Worm (Caenorhabditis elegans) whole organism, midembryonic: Measurements from ENCODE around the gene spon-1.

Experiments
- T22C8.4 ChIP-seq: fragments of 200-800 bp; sonication (Bioruptor generic); IDR thresholded peaks from 2 replicates; pipeline ENCODE4 v1.3.6; 2022; ENCODE audit warnings: missing genetic modification characterization, missing compliant biosample characterization
- cog-1 ChIP-seq: sonication (generic microtip); optimal IDR thresholded peaks from 2 replicates; lab custom pipeline; 2016; ENCODE audit warnings: missing genetic modification characterization, missing compliant biosample characterization
- flt-1 ChIP-seq: fragments of 200-800 bp; sonication (Bioruptor generic); IDR thresholded peaks from 2 replicates; pipeline ENCODE4 v1.3.6; 2022; ENCODE audit warnings: missing genetic modification characterization, missing compliant biosample characterization
- klf-2 ChIP-seq: fragments of 200-800 bp; sonication (Bioruptor generic); conservative IDR thresholded peaks from 2 replicates; pipeline ENCODE4 v1.3.6; 2022; ENCODE audit warnings: missing genetic modification reagents, missing genetic modification characterization, missing compliant biosample characterization
- med-1 ChIP-seq: sonication (generic microtip); optimal IDR thresholded peaks from 2 replicates; lab custom pipeline; 2017; ENCODE audit warnings: missing genetic modification characterization, mild to moderate bottlenecking, missing compliant biosample characterization, antibody characterized with exemption, missing genetic modification reagents; ENCODE audit not compliant: insufficient read depth
- ref-1 ChIP-seq: fragments of 200-800 bp; sonication (Bioruptor generic); conservative IDR thresholded peaks from 2 replicates; pipeline ENCODE4 v1.3.6; 2022; ENCODE audit warnings: missing genetic modification reagents, missing genetic modification characterization, missing compliant biosample characterization
- tab-1 ChIP-seq: fragments of 200-800 bp; sonication (Bioruptor generic); IDR thresholded peaks from 2 replicates; pipeline ENCODE4 v1.3.6; 2022; ENCODE audit warnings: missing genetic modification characterization, missing compliant biosample characterization
- ztf-23 ChIP-seq: fragments of 200-800 bp; sonication (Bioruptor generic); IDR thresholded peaks from 2 replicates; pipeline ENCODE4 v1.3.6; 2022; ENCODE audit warnings: missing genetic modification reagents, missing genetic modification characterization, missing compliant biosample characterization
- ztf-29 ChIP-seq: fragments of 200-800 bp; sonication (Bioruptor generic); IDR thresholded peaks from 2 replicates; pipeline ENCODE4 v1.3.6; 2022; ENCODE audit warnings: missing genetic modification reagents, missing genetic modification characterization, missing compliant biosample characterization

spon-1 gene

ce11 chrII:7126457-7126856 lies 10.1 kb downstream of the spon-1 start, which contains the start of gene F10E7.1:
F10E7.1 (plus strand) TSS chrII:7126757.
- TF ChIP-seq ztf-23 = no peak
- TF ChIP-seq cog-1 (tag; lab: Kevin White, UChicago) = no peak

DNA sequence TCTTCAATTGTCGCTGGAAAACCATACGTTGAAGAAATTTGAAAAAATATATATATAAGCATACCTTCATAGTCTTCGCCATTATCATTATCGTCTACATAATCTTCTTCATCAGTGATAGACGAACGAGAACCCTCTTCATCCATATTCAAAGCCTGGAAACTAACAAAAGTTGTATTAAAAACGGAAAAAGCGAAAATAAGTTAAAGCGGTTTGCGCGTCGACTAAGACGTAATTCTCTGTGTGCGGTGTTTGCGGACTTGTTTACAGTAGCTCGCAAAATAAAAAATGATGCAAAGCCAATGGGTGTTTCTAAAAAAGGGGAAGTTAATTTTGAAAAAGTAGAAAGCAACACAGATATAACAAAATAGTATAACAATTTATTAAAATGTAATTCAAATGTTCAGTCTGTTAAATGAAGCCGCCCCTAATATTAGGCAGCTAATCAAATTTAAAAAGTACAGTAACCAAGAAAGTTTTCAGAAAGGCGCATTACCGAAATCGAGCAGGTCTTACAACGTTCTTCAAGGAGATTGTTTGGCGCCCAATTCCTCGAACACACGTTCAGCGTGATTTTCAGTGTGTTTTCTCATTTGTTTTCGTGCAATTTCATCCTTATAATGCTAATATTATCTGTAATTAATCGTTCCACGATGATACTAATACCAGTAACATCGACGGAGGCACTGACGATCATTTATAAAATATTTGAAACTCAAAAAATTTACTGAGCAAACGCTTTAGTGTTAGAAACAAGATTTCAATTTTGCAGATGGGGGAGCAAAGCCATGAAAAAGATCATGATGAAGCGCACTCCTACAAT lies 15.7 kb downstream of the spon-1 start, which contains the start of the genes T07F8.4 and gld-3:
Gene T07F8.4 (minus strand): TSS at position 162 of the 823 bp plus-strand sequence.
Gene gld-3 (plus strand): TSS at position 773 of the 823 bp plus-strand sequence.
- no peak for TF ChIP-seq T22C8.4 (GFP tag; lab: Robert Waterston, UW)
- TF ChIP-seq klf-2 (GFP tag; lab: Robert Waterston, UW) = no peak
- TF ChIP-seq ref-1 (GFP tag; lab: Robert Waterston, UW) = no peak
- TF ChIP-seq ztf-29 = no peak
- TF ChIP-seq flt-1 (GFP tag; lab: Robert Waterston, UW) = no peak
- TF ChIP-seq tab-1 (GFP tag; lab: Robert Waterston, UW) = no peak
- no peak for TF ChIP-seq cog-1 (tag; lab: Kevin White, UChicago)
- TF ChIP-seq ztf-23 = no peak
- TF ChIP-seq med-1 (GFP tag; lab: Kevin White, UChicago) = no peak

DNA sequence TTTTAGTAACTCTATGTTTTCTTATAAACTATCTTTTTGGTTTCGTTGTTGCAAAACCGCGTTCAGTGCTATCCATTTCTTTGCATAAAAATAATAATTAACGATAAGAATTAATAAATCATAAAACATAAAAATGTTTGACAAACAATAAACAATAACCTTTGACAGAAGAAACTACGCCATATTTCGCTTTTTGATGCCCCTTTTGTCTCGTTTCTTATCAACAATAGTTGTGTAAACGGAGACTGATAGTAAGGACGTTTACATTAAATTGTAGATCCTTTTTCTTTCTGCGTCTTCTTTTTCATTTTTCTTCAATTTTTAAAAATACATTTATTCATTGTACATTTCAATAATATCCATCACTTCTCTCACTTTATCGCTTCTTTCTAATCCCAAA lies 22.7 kb downstream of the spon-1 start:
- TF ChIP-seq ztf-29 (no peak), T22C8.4 (GFP tag; lab: Robert Waterston, UW) (no peak), med-1 (GFP tag; lab: Kevin White, UChicago) (no peak)

DNA sequence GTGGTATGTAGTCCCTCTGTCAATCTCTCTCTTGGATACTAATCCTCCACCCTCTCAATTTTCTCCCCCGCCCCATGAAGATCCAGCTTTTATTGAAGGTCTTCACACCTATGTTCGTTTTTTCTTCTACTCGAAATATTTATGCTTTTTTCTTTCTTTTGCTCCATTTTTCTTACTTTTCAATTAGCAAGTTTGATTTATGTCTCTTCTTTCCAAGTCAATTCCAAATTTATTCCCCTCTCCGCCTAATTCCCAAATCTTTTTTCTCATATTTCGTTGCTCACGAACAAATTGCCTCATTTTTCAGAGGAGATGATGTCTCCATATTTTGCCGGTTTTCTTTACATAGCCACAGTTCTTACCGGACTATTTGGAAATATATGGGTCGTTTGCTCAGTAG lies 27.9 kb downstream of the spon-1 start, which contains the start of gene npr-31:
Gene npr-31 (plus strand): TSS at position 301 of the 400 bp plus-strand sequence.
- TF ChIP-seq med-1 (GFP tag; lab: Kevin White, UChicago) (no peak), ref-1 (GFP tag; lab: Robert Waterston, UW) (no peak), tab-1 (GFP tag; lab: Robert Waterston, UW) (no peak), ztf-29 (no peak), T22C8.4 (GFP tag; lab: Robert Waterston, UW) (no peak), cog-1 (tag; lab: Kevin White, UChicago) (no peak)

DNA sequence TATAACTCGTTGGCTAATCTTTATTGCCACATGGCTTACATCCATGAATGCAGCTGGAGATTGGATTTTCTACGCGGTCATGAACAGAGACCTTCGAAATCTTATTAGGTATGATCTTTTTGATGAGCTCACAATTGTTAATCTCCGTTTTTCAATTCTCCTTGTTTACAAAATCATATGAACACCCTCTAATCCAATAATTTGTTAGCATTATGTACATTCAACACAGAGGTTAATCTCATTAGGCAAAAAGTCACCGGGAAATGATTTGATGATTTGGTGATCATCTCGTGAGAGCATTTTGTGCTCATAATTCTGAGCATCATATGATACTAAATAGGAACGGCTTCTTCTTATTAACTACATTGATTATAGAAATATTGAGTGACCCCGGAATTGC lies 29.9 kb downstream of the spon-1 start:
- TF ChIP-seq tab-1 (GFP tag; lab: Robert Waterston, UW) (no peak), ztf-29 (no peak), T22C8.4 (GFP tag; lab: Robert Waterston, UW) (no peak), ztf-23 (no peak), flt-1 (GFP tag; lab: Robert Waterston, UW) (no peak), med-1 (GFP tag; lab: Kevin White, UChicago) (no peak)

DNA sequence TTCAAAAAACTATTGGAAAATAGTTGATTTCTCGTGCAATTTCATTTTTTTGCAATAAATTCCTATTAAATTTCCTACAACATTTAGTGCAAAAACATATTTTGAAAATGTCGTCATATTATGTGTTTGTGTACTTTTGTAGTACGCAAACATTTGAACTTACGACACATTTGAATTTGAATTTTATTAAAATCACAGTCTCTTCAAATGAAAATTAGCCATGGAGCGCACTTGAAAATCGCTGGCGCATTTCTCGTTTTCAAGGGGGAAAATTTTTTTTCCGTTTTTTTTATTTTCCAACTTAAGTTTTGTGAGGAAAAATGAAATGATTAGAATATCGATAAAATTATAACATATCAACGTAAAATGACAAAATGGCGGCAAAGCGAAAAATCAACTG lies 31.2 kb downstream of the spon-1 start:
- TF ChIP-seq tab-1 (GFP tag; lab: Robert Waterston, UW) (no peak), cog-1 (tag; lab: Kevin White, UChicago) (no peak), T22C8.4 (GFP tag; lab: Robert Waterston, UW) (no peak), ztf-29 (no peak), med-1 (GFP tag; lab: Kevin White, UChicago) (no peak), flt-1 (GFP tag; lab: Robert Waterston, UW) (no peak), ref-1 (GFP tag; lab: Robert Waterston, UW) (no peak), ztf-23 (no peak), klf-2 (GFP tag; lab: Robert Waterston, UW) (no peak)

ce11 chrII:7148099-7148498 lies 31.7 kb downstream of the spon-1 start, which contains the start of gene T07F8.1:
T07F8.1 (plus strand) TSS chrII:7148399.
- TF ChIP-seq cog-1 (tag; lab: Kevin White, UChicago) = no peak
- no peak for TF ChIP-seq ref-1 (GFP tag; lab: Robert Waterston, UW)
- TF ChIP-seq med-1 (GFP tag; lab: Kevin White, UChicago) = no peak
- TF ChIP-seq tab-1 (GFP tag; lab: Robert Waterston, UW) = no peak
- TF ChIP-seq ztf-29 = no peak
- TF ChIP-seq klf-2 (GFP tag; lab: Robert Waterston, UW) = no peak
- TF ChIP-seq ztf-23 = no peak
- no peak for TF ChIP-seq T22C8.4 (GFP tag; lab: Robert Waterston, UW)
- no peak for TF ChIP-seq flt-1 (GFP tag; lab: Robert Waterston, UW)

DNA sequence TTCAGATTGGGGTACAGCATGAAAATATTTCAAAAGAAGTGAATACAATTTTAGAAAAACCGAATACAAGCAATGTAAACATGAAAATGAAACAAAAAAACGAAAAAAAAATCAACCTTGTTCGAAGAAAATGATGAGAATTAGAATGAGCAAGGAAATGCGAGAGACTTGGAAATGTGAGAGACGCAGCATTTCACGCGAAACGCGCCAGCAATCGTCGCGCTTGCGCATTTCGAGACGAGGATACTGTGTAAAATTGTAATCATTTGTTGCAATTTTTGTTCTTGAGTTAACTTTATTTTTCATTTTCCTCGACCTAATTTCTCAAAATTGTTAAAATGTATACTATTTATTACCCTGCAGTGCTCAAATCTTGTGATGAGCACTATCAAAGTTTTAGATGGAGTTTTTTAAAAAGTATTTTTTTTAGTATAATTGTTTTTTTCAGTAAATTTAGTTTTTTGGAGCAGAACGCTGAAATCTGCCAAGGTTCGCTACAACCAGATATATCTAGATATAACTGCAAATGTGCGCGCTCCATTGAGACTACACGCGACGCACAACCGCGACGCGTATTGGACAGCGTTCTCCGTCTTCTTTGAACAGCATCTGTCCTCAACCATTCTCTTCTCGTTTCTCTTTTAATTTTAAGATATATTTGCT lies 35.7 kb downstream of the spon-1 start, which contains the start of gene fust-1:
Gene fust-1 (plus strand): TSS at position 613 of the 663 bp plus-strand sequence.
- TF ChIP-seq ztf-29 = no peak
- peak; percentile 94 for TF ChIP-seq cog-1 (tag; lab: Kevin White, UChicago)
- TF ChIP-seq tab-1 (GFP tag; lab: Robert Waterston, UW) = peak; percentile 72; the same call in 1 of the 2 replicates
- TF ChIP-seq ref-1 (GFP tag; lab: Robert Waterston, UW) = no peak
- peak; percentile 87 for TF ChIP-seq ztf-23
- TF ChIP-seq flt-1 (GFP tag; lab: Robert Waterston, UW) = peak; percentile 84
- peak; percentile 56 for TF ChIP-seq med-1 (GFP tag; lab: Kevin White, UChicago)
- peak; percentile 69; the same call in 1 of the 2 replicates for TF ChIP-seq klf-2 (GFP tag; lab: Robert Waterston, UW)
- TF ChIP-seq T22C8.4 (GFP tag; lab: Robert Waterston, UW) = no peak

- no peak for TF ChIP-seq T22C8.4 (GFP tag; lab: Robert Waterston, UW)
- TF ChIP-seq ztf-23 = no peak
- no peak for TF ChIP-seq ztf-29
- no peak for TF ChIP-seq tab-1 (GFP tag; lab: Robert Waterston, UW)
- no peak for TF ChIP-seq flt-1 (GFP tag; lab: Robert Waterston, UW)
- no peak for TF ChIP-seq ref-1 (GFP tag; lab: Robert Waterston, UW)
- TF ChIP-seq cog-1 (tag; lab: Kevin White, UChicago) = no peak
- no peak for TF ChIP-seq klf-2 (GFP tag; lab: Robert Waterston, UW)
- TF ChIP-seq med-1 (GFP tag; lab: Kevin White, UChicago) = no peak
Observed at ce11 chrII:7154711-7155110, 38.4 kb downstream of the spon-1 start.
